Worm (Caenorhabditis elegans) whole organism, L1 larva: Measurements from ENCODE around the gene msp-55.

ENCODE experiments used
- F16B12.6 ChIP-seq: fragments of 150-350 bp; optimal IDR thresholded peaks from 2 replicates; lab custom pipeline; 2014; ENCODE audit warnings: missing biosample characterization, missing genetic modification characterization
- elt-3 ChIP-seq, 6 experiments: fragments of 150-350 bp in 1 of 6; sonication (generic microtip); optimal IDR thresholded peaks; 2 replicates each; lab custom pipeline; 2017 to 2018; ENCODE audit warnings: missing biosample characterization in 6 of 6, missing genetic modification characterization in 6 of 6, inconsistent platforms in 1 of 6
- lin-15B ChIP-seq: fragments of 150-350 bp; sonication (generic microtip); optimal IDR thresholded peaks from 3 replicates; lab custom pipeline; 2014; ENCODE audit warnings: missing biosample characterization, missing genetic modification characterization
- mab-9 ChIP-seq: fragments of 200-800 bp; sonication (Bioruptor generic); IDR thresholded peaks from 2 replicates; pipeline ENCODE4 v1.3.6; 2022; ENCODE audit warnings: missing genetic modification reagents, missing genetic modification characterization, missing compliant biosample characterization
- nhr-19 ChIP-seq: fragments of 200-800 bp; sonication (Bioruptor generic); conservative IDR thresholded peaks from 2 replicates; pipeline ENCODE4 v1.3.6; 2022; ENCODE audit warnings: missing genetic modification characterization, missing compliant biosample characterization
- nhr-237 ChIP-seq: fragments of 150-350 bp; optimal IDR thresholded peaks from 2 replicates; lab custom pipeline; 2014; ENCODE audit warnings: missing biosample characterization, missing genetic modification characterization
- nhr-77 ChIP-seq: fragments of 150-350 bp; optimal IDR thresholded peaks from 2 replicates; lab custom pipeline; 2014; ENCODE audit warnings: missing biosample characterization, missing genetic modification characterization
- unc-98 ChIP-seq: fragments of 200-800 bp; sonication (Bioruptor generic); IDR thresholded peaks from 2 replicates; pipeline ENCODE4 v1.3.6; 2022; ENCODE audit warnings: missing genetic modification characterization, missing compliant biosample characterization

msp-55 gene

DNA sequence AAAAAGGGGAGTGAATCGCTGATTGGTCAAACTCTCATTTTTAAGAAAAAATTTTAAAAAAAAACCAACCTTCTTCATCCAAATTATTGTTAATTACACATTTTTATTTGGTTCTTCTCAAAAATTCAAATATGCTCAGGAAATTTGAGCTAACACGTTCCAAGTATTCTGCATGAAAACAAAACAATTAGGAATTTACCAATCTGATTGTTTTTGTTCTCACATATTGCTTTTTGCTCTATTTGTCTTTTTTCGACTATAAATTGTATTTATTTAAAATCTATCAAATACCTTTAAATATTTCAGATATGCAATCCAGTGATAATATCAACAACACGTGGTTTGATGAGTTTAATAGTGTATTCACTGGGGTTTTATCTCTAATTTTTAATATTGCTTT, 43.6 kb downstream of the msp-55 start, which contains the start of gene srm-1:
srm-1 (plus strand) TSS at position 301 of the 400 bp plus-strand sequence.
- TF ChIP-seq nhr-19 (no peak), mab-9 (GFP tag; lab: Robert Waterston, UW) (no peak), nhr-237 (tag; lab: Kevin White, UChicago) (no peak), F16B12.6 (tag; lab: Kevin White, UChicago) (no peak)

DNA sequence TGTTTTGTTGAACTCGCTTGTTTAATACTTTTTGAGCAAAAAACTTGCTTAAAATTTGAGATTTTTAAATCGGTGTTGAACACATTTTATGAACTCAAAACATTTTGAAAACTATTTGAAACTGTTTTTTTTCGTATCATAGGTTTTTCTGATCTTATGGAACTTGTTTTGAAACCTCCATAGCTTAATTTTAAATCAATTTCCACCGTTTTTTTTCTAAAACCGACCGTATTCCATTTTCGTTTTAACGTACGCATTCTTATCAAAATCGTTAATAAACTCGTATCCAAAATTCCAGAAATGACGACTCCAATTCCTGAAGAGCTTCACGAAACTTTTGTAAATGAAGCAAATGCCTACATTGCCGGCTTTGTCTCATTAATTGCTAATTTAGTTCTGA, 47.4 kb downstream of the msp-55 start, which contains the start of gene srm-2:
srm-2 (plus strand) TSS at position 301 of the 400 bp plus-strand sequence.
- TF ChIP-seq unc-98 (GFP tag; lab: Robert Waterston, UW) (no peak), nhr-77 (tag; lab: Kevin White, UChicago) (no peak), lin-15B (tag; lab: Kevin White, UChicago) (no peak), elt-3 (tag; optimal IDR thresholded peaks at IDR 0.05; lab: Kevin White, UChicago) (no peak)
